Worm (Caenorhabditis elegans): ENCODE data around the gene ZC443.7.

ce11 chrV:12790188-12790587, 16.1 kb upstream of the ZC443.7 start, which contains the start of gene srbc-43:
- TF ChIP-seq him-1 (tag; optimal IDR thresholded peaks at IDR 0.05) (no peak), W03F9.2 (tag; optimal IDR thresholded peaks at IDR 0.05) (no peak)
